Worm (Caenorhabditis elegans) whole organism, young adult: ENCODE data around the gene prx-2.
A peak's percentile ranks its signal among the peaks of the same experiment; 100 is the strongest.

Experiments
- B0261.1 ChIP-seq: sonication (generic microtip); optimal IDR thresholded peaks from 2 replicates; lab custom pipeline; 2016; ENCODE audit warnings: mild to moderate bottlenecking, missing genetic modification characterization, moderate library complexity, missing compliant biosample characterization
- C17E4.6 ChIP-seq: fragments of 200-800 bp; sonication (Bioruptor generic); IDR thresholded peaks from 2 replicates; pipeline ENCODE4 v1.3.6; 2022; ENCODE audit warnings: missing genetic modification reagents, missing genetic modification characterization, missing compliant biosample characterization
- D2030.7 ChIP-seq: fragments of 200-800 bp; sonication (Bioruptor generic); IDR thresholded peaks from 2 replicates; pipeline ENCODE4 v1.3.6; 2022; ENCODE audit warnings: missing genetic modification reagents, missing genetic modification characterization, missing compliant biosample characterization
- F10E7.11 ChIP-seq: sonication (generic microtip); optimal IDR thresholded peaks from 2 replicates; lab custom pipeline; 2017; ENCODE audit warnings: mild to moderate bottlenecking, missing genetic modification characterization, moderate library complexity, missing compliant biosample characterization
- F23B12.7 ChIP-seq: sonication (generic microtip); optimal IDR thresholded peaks from 2 replicates; lab custom pipeline; 2017; ENCODE audit warnings: missing genetic modification characterization, mild to moderate bottlenecking, missing compliant biosample characterization, antibody characterized with exemption, moderate library complexity; ENCODE audit not compliant: insufficient read depth
- F33H1.4 ChIP-seq: fragments of 200-800 bp; sonication (Bioruptor generic); IDR thresholded peaks from 2 replicates; pipeline ENCODE4 v1.3.6; 2022; ENCODE audit warnings: missing genetic modification reagents, missing genetic modification characterization, missing compliant biosample characterization
- F49E8.2 ChIP-seq: sonication (generic microtip); optimal IDR thresholded peaks from 3 replicates; lab custom pipeline; 2017; ENCODE audit warnings: missing genetic modification characterization, mild to moderate bottlenecking, missing compliant biosample characterization, antibody characterized with exemption, moderate library complexity; ENCODE audit not compliant: insufficient read depth
- F57C9.4 ChIP-seq: sonication (generic microtip); optimal IDR thresholded peaks from 2 replicates; lab custom pipeline; 2017; ENCODE audit warnings: mild to moderate bottlenecking, missing genetic modification characterization, missing compliant biosample characterization
- aptf-2 ChIP-seq: fragments of 200-800 bp; sonication (Bioruptor generic); conservative IDR thresholded peaks from 2 replicates; pipeline ENCODE4 v1.3.6; 2022; ENCODE audit warnings: missing genetic modification reagents, missing genetic modification characterization, missing compliant biosample characterization
- athp-1 ChIP-seq: sonication (generic microtip); optimal IDR thresholded peaks from 2 replicates; lab custom pipeline; 2017; ENCODE audit warnings: mild to moderate bottlenecking, missing genetic modification characterization, missing compliant biosample characterization
- ceh-79 ChIP-seq: sonication (generic microtip); optimal IDR thresholded peaks from 2 replicates; lab custom pipeline; 2017; ENCODE audit warnings: mild to moderate bottlenecking, missing genetic modification characterization, missing compliant biosample characterization
- ceh-91 ChIP-seq: fragments of 200-800 bp; sonication (Bioruptor generic); IDR thresholded peaks from 2 replicates; pipeline ENCODE4 v1.3.6; 2022; ENCODE audit warnings: missing genetic modification reagents, missing genetic modification characterization, missing compliant biosample characterization
- chd-7 ChIP-seq: sonication (generic microtip); optimal IDR thresholded peaks from 2 replicates; lab custom pipeline; 2016; ENCODE audit warnings: mild to moderate bottlenecking, missing genetic modification characterization, moderate library complexity, missing compliant biosample characterization
- efl-1 ChIP-seq: fragments of 150-350 bp; optimal IDR thresholded peaks from 2 replicates; lab custom pipeline; 2014; ENCODE audit warnings: missing biosample characterization, missing genetic modification reagents, missing genetic modification characterization
- egl-18 ChIP-seq: fragments of 200-800 bp; sonication (Bioruptor generic); IDR thresholded peaks from 2 replicates; pipeline ENCODE4 v1.3.6; 2022; ENCODE audit warnings: missing genetic modification reagents, missing genetic modification characterization, missing compliant biosample characterization
- hlh-12 ChIP-seq: sonication (generic microtip); optimal IDR thresholded peaks from 2 replicates; lab custom pipeline; 2016; ENCODE audit warnings: missing genetic modification characterization, missing compliant biosample characterization
- hrde-1 ChIP-seq: sonication (generic microtip); optimal IDR thresholded peaks from 2 replicates; lab custom pipeline; 2016; ENCODE audit warnings: missing genetic modification characterization, mild to moderate bottlenecking, missing compliant biosample characterization, moderate library complexity, missing genotype, missing genetic modification reagents, borderline replicate concordance
- lag-1 ChIP-seq: fragments of 200-800 bp; sonication (Bioruptor generic); IDR thresholded peaks from 2 replicates; pipeline ENCODE4 v1.3.6; 2022; ENCODE audit warnings: missing genetic modification reagents, missing genetic modification characterization, missing compliant biosample characterization
- lin-26 ChIP-seq: fragments of 200-800 bp; sonication (Bioruptor generic); IDR thresholded peaks from 2 replicates; pipeline ENCODE4 v1.3.6; 2022; ENCODE audit warnings: missing genetic modification reagents, missing genetic modification characterization, missing compliant biosample characterization
- lin-54 ChIP-seq: fragments of 200-800 bp; sonication (Bioruptor generic); optimal IDR thresholded peaks from 2 replicates; lab custom pipeline; 2018; ENCODE audit warnings: mild to moderate bottlenecking, missing genetic modification characterization, missing compliant biosample characterization
- lsl-1 ChIP-seq: fragments of 200-800 bp; sonication (Bioruptor generic); optimal IDR thresholded peaks from 2 replicates; lab custom pipeline; 2018; ENCODE audit warnings: mild to moderate bottlenecking, missing genetic modification characterization, moderate library complexity, missing compliant biosample characterization
- madf-6 ChIP-seq: fragments of 200-800 bp; sonication (Bioruptor generic); IDR thresholded peaks from 2 replicates; pipeline ENCODE4 v1.3.6; 2022; ENCODE audit warnings: missing genetic modification reagents, missing genetic modification characterization, missing compliant biosample characterization
- madf-8 ChIP-seq: fragments of 200-800 bp; sonication (Bioruptor generic); conservative IDR thresholded peaks from 2 replicates; pipeline ENCODE4 v1.3.6; 2022; ENCODE audit warnings: missing genetic modification reagents, missing genetic modification characterization, missing compliant biosample characterization
- mel-28 ChIP-seq: sonication (generic microtip); optimal IDR thresholded peaks from 2 replicates; lab custom pipeline; 2016; ENCODE audit warnings: borderline replicate concordance, mild to moderate bottlenecking, missing genetic modification characterization, missing compliant biosample characterization
- mxl-1 ChIP-seq: sonication (generic microtip); optimal IDR thresholded peaks from 2 replicates; lab custom pipeline; 2016; ENCODE audit warnings: missing genetic modification characterization, missing compliant biosample characterization
- nfya-1 ChIP-seq: sonication (generic microtip); optimal IDR thresholded peaks from 2 replicates; lab custom pipeline; 2017; ENCODE audit warnings: antibody characterized with exemption, missing compliant biosample characterization, missing genetic modification characterization, borderline replicate concordance; ENCODE audit not compliant: insufficient read depth
- nhr-120 ChIP-seq: fragments of 200-800 bp; sonication (Bioruptor generic); IDR thresholded peaks from 2 replicates; pipeline ENCODE4 v1.3.6; 2022; ENCODE audit warnings: missing genetic modification characterization, missing compliant biosample characterization
- nhr-179 ChIP-seq: sonication (generic microtip); optimal IDR thresholded peaks from 2 replicates; lab custom pipeline; 2016; ENCODE audit warnings: mild to moderate bottlenecking, missing genetic modification characterization, missing compliant biosample characterization
- pha-4 ChIP-seq: fragments of 150-350 bp; sonication (generic microtip); optimal IDR thresholded peaks from 2 replicates; lab custom pipeline; 2014; ENCODE audit warnings: missing biosample characterization, missing genetic modification reagents, missing genetic modification characterization
- rpc-1 ChIP-seq, 2 experiments: fragments of 150-350 bp in 1 of 2; sonication (generic microtip) in 1 of 2; optimal IDR thresholded peaks; 2 replicates each; lab custom pipeline; 2014 to 2018; ENCODE audit warnings: missing biosample characterization in 1 of 2, missing genetic modification characterization in 1 of 2, missing genetic modification reagents in 1 of 2, missing genotype in 1 of 2
- snpc-3.4 ChIP-seq: sonication (generic microtip); optimal IDR thresholded peaks from 2 replicates; lab custom pipeline; 2017; ENCODE audit warnings: missing genetic modification characterization, mild to moderate bottlenecking, missing compliant biosample characterization, antibody characterized with exemption, moderate library complexity, missing genotype, missing genetic modification reagents
- snpc-4 ChIP-seq, 5 experiments: fragments of 150-350 bp in 1 of 5; sonication (generic microtip) in 4 of 5; optimal IDR thresholded peaks; 2 replicates each; lab custom pipeline; 2014 to 2018; ENCODE audit warnings: missing genetic modification characterization in 5 of 5, missing biosample characterization in 3 of 5, antibody characterized with exemption in 2 of 5, mild to moderate bottlenecking in 2 of 5, missing compliant biosample characterization in 2 of 5, missing genotype in 2 of 5, moderate library complexity in 2 of 5, missing genetic modification reagents in 1 of 5
- sptf-2 ChIP-seq: fragments of 200-800 bp; sonication (Bioruptor generic); optimal IDR thresholded peaks from 2 replicates; lab custom pipeline; 2018; ENCODE audit warnings: mild to moderate bottlenecking, missing genetic modification characterization, missing compliant biosample characterization
- tbp1 ChIP-seq: fragments of 200-800 bp; sonication (Bioruptor generic); optimal IDR thresholded peaks from 2 replicates; lab custom pipeline; 2018; ENCODE audit warnings: mild to moderate bottlenecking, missing genetic modification characterization, missing compliant biosample characterization
- tlf-1 ChIP-seq: fragments of 200-800 bp; sonication (Bioruptor generic); optimal IDR thresholded peaks from 2 replicates; lab custom pipeline; 2018; ENCODE audit warnings: mild to moderate bottlenecking, missing genetic modification characterization, missing compliant biosample characterization
- unc-130 ChIP-seq: sonication (generic microtip); optimal IDR thresholded peaks from 2 replicates; lab custom pipeline; 2016; ENCODE audit warnings: missing genetic modification reagents, missing genetic modification characterization, missing compliant biosample characterization
- xnd-1 ChIP-seq: sonication (generic microtip); optimal IDR thresholded peaks from 2 replicates; lab custom pipeline; 2016; ENCODE audit warnings: missing genotype, missing genetic modification reagents, missing genetic modification characterization, missing compliant biosample characterization
- zim-3 ChIP-seq: sonication (generic microtip); optimal IDR thresholded peaks from 2 replicates; lab custom pipeline; 2017; ENCODE audit warnings: mild to moderate bottlenecking, missing genetic modification characterization, moderate library complexity, missing compliant biosample characterization
- ztf-18 ChIP-seq: sonication (generic microtip); optimal IDR thresholded peaks from 2 replicates; lab custom pipeline; 2016; ENCODE audit warnings: missing genotype, mild to moderate bottlenecking, missing genetic modification characterization, missing compliant biosample characterization
- ztf-6 ChIP-seq: fragments of 200-800 bp; sonication (Bioruptor generic); IDR thresholded peaks from 2 replicates; pipeline ENCODE4 v1.3.6; 2022; ENCODE audit warnings: missing genetic modification reagents, missing genetic modification characterization, missing compliant biosample characterization

prx-2 gene

DNA sequence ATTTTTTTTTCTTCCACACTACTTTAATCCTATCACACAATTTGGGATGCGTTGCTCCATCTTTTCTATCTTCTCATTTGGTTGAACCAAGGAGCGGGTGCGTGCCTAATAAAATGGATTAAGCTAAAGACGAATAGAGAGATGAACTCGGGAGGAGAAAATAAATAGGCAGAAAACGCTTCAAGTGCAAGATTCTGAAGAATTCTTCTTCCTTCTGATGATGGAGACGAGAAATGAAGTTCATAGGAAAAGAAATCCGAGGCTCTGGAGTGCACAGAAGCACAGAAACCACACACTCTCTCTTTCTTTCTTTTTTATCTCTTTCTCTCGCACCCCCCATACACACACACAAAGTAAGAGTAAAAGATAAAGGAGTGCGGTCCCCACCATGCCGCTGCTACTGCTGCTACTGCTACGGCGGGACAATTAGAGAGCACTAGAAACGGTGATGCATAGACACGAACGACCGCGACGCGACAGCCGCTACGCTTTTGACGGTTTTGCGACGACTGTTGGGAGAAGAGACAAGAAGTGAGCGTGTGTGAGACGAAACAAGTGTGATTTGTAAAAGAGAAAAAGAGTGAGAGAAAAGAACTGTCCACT, 48.2 kb downstream of the prx-2 start (continued):
- TF ChIP-seq lin-26 (GFP tag; lab: Robert Waterston, UW), result peak; percentile 53; the same call in 1 of the 2 replicates

DNA sequence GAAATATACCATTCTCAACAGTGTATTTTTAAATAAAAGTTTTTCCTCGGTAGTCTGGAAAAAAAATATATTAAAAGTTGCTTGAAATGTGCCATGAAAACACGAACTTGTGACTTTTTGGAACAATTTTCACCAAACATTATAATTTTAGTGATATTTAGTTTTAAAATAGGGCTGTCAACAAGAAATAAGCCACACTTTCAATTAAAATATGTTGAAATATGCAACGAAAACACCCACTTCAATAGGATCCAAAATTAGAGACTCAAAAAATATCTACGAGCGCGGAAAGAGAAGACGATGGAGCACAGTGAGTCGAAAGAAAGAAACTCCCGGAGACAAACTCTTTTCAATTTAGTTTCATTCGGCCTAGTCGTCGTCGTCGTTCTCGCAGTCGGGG, 49.6 kb downstream of the prx-2 start, which contains the start of gene ZK792.12:
Gene ZK792.12 (plus strand): TSS at position 301 of the 400 bp plus-strand sequence.
- TF ChIP-seq nhr-120, result no peak
- TF ChIP-seq F57C9.4 (tag; lab: Kevin White, UChicago), result no peak

ce11 chrIV:11694143-11694542, 50.2 kb downstream of the prx-2 start, which contains the start of gene ZK792.7:
TSS of gene ZK792.7 (plus strand) at chrIV:11694443.
- TF ChIP-seq B0261.1 (tag; lab: Kevin White, UChicago) (no peak), sptf-2 (GFP tag; lab: Kevin White, UChicago) (no peak), lsl-1 (no peak), athp-1 (tag; lab: Kevin White, UChicago) (no peak), zim-3 (tag; lab: Kevin White, UChicago) (no peak), ceh-91 (GFP tag; lab: Robert Waterston, UW) (no peak), lag-1 (GFP tag; lab: Robert Waterston, UW) (no peak), hlh-12 (no peak), lin-54 (no peak), pha-4 (tag; lab: Kevin White, UChicago) (no peak), nfya-1 (tag; lab: Kevin White, UChicago) (no peak), F33H1.4 (no peak), mxl-1 (tag; lab: Kevin White, UChicago) (no peak), snpc-4 (GFP tag; optimal IDR thresholded peaks at IDR 0.05; lab: Kevin White, UChicago) (no peak), snpc-4 (tag; optimal IDR thresholded peaks at IDR 0.05; lab: Kevin White, UChicago) (no peak), F23B12.7 (no peak), egl-18 (no peak), ztf-18 (tag; lab: Kevin White, UChicago) (no peak)

- TF ChIP-seq egl-18, result no peak
- no peak for TF ChIP-seq lag-1 (GFP tag; lab: Robert Waterston, UW)
- TF ChIP-seq C17E4.6 (GFP tag; lab: Robert Waterston, UW), result no peak
- peak; percentile 63 for TF ChIP-seq lin-54
- peak; percentile 95 for TF ChIP-seq madf-8 (GFP tag; lab: Robert Waterston, UW)
- TF ChIP-seq madf-6, result peak; percentile 95
- TF ChIP-seq F49E8.2 (tag; lab: Kevin White, UChicago), result peak; percentile 54
- no peak for TF ChIP-seq mel-28 (tag; lab: Kevin White, UChicago)
- TF ChIP-seq efl-1 (GFP tag; lab: Kevin White, UChicago), result peak; percentile 49
- TF ChIP-seq ceh-91 (GFP tag; lab: Robert Waterston, UW), result peak; percentile 75
- peak; percentile 25 for TF ChIP-seq snpc-3.4 (tag; lab: Kevin White, UChicago)
- TF ChIP-seq athp-1 (tag; lab: Kevin White, UChicago), result peak; percentile 7
- TF ChIP-seq aptf-2 (GFP tag; lab: Robert Waterston, UW), result no peak
- TF ChIP-seq xnd-1 (tag; lab: Kevin White, UChicago), result peak; percentile 97
- no peak for TF ChIP-seq F57C9.4 (tag; lab: Kevin White, UChicago)
- TF ChIP-seq lsl-1, result peak; percentile 98
- peak; percentile 43 for TF ChIP-seq tbp1 (GFP tag; lab: Kevin White, UChicago)
- TF ChIP-seq ceh-79, result no peak
- no peak for TF ChIP-seq rpc-1 (optimal IDR thresholded peaks at IDR 0.05; lab: Kevin White, UChicago)
- TF ChIP-seq rpc-1 (tag; optimal IDR thresholded peaks at IDR 0.05; lab: Kevin White, UChicago), result no peak
- peak; percentile 74 for TF ChIP-seq D2030.7 (GFP tag; lab: Robert Waterston, UW)
- peak; percentile 41 for TF ChIP-seq tlf-1 (GFP tag; lab: Kevin White, UChicago)
- TF ChIP-seq F33H1.4, result peak; percentile 95
- peak; percentile 23 for TF ChIP-seq unc-130
- no peak for TF ChIP-seq ztf-6
- no peak for TF ChIP-seq F10E7.11 (tag; lab: Kevin White, UChicago)
- no peak for TF ChIP-seq snpc-4 (GFP tag; optimal IDR thresholded peaks at IDR 0.05; lab: Kevin White, UChicago)
- peak in 3 of 4 experiments; percentile 0 to 70 (median 17) for TF ChIP-seq snpc-4 (tag; optimal IDR thresholded peaks at IDR 0.05; lab: Kevin White, UChicago)
- TF ChIP-seq nhr-179 (tag; lab: Kevin White, UChicago), result no peak
- TF ChIP-seq hrde-1 (tag; lab: Kevin White, UChicago), result peak; percentile 12
- no peak for TF ChIP-seq chd-7
These were observed 51.7 kb downstream of the prx-2 start for ce11 chrIV:11695634-11696033.
